Worm (Caenorhabditis elegans) whole organism, L2 larva: Measurements from ENCODE around the gene F59C12.4.

Experiments used
- C34F6.9 ChIP-seq: fragments of 150-350 bp; optimal IDR thresholded peaks from 2 replicates; lab custom pipeline; 2014; ENCODE audit warnings: missing biosample characterization, missing genetic modification characterization
- F13H6.1 ChIP-seq: sonication (generic microtip); optimal IDR thresholded peaks from 2 replicates; lab custom pipeline; 2016; ENCODE audit warnings: missing genetic modification characterization, missing compliant biosample characterization
- R02D3.7 ChIP-seq: fragments of 150-350 bp; optimal IDR thresholded peaks from 2 replicates; lab custom pipeline; 2014; ENCODE audit warnings: missing biosample characterization, missing genetic modification characterization
- Y55F3AM.14 ChIP-seq: fragments of 200-800 bp; sonication (Bioruptor generic); optimal IDR thresholded peaks from 2 replicates; lab custom pipeline; 2018; ENCODE audit warnings: mild to moderate bottlenecking, missing genetic modification characterization, missing compliant biosample characterization
- ZK546.5 ChIP-seq: sonication (generic microtip); optimal IDR thresholded peaks from 2 replicates; lab custom pipeline; 2017; ENCODE audit warnings: missing biosample characterization, missing genetic modification characterization
- aly-2 ChIP-seq: fragments of 150-350 bp; optimal IDR thresholded peaks from 2 replicates; lab custom pipeline; 2014; ENCODE audit warnings: missing biosample characterization, missing genetic modification characterization
- ama-1 ChIP-seq: fragments of 150-350 bp; optimal IDR thresholded peaks from 2 replicates; lab custom pipeline; 2018; ENCODE audit warnings: inconsistent platforms
- blmp-1 ChIP-seq: sonication (generic microtip); optimal IDR thresholded peaks from 2 replicates; lab custom pipeline; 2017; ENCODE audit warnings: missing genetic modification characterization, mild to moderate bottlenecking, missing compliant biosample characterization, antibody characterized with exemption, moderate library complexity; ENCODE audit not compliant: insufficient read depth
- ceh-16 ChIP-seq: fragments of 150-350 bp; optimal IDR thresholded peaks from 2 replicates; lab custom pipeline; 2014; ENCODE audit warnings: missing biosample characterization, missing genetic modification characterization
- ceh-82 ChIP-seq: fragments of 150-350 bp; optimal IDR thresholded peaks from 2 replicates; lab custom pipeline; 2014; ENCODE audit warnings: missing biosample characterization, missing genetic modification characterization
- crh-2 ChIP-seq: sonication (generic microtip); optimal IDR thresholded peaks from 2 replicates; lab custom pipeline; 2017; ENCODE audit warnings: missing biosample characterization, missing genetic modification characterization
- egl-27 ChIP-seq: sonication (generic microtip); optimal IDR thresholded peaks from 3 replicates; lab custom pipeline; 2017; ENCODE audit warnings: missing biosample characterization, missing genetic modification reagents, missing genetic modification characterization
- elt-1 ChIP-seq: fragments of 150-350 bp; optimal IDR thresholded peaks from 2 replicates; lab custom pipeline; 2014; ENCODE audit warnings: missing biosample characterization, missing genetic modification characterization
- fos-1 ChIP-seq: fragments of 150-350 bp; optimal IDR thresholded peaks from 2 replicates; lab custom pipeline; 2014; ENCODE audit warnings: missing biosample characterization, missing genetic modification characterization
- lin-11 ChIP-seq: fragments of 150-350 bp; sonication (generic microtip); optimal IDR thresholded peaks from 2 replicates; lab custom pipeline; 2014; ENCODE audit warnings: missing biosample characterization, missing genetic modification characterization, inconsistent platforms, mixed read lengths
- lin-13 ChIP-seq: fragments of 150-350 bp; optimal IDR thresholded peaks from 2 replicates; lab custom pipeline; 2014; ENCODE audit warnings: missing biosample characterization, missing genetic modification reagents, missing genetic modification characterization
- lsy-2 ChIP-seq, 2 experiments: fragments of 150-350 bp in 1 of 2; sonication (generic microtip) in 1 of 2; optimal IDR thresholded peaks; 2 replicates each; lab custom pipeline; 2014 to 2017; ENCODE audit warnings: missing biosample characterization in 2 of 2, missing genetic modification characterization in 2 of 2
- mbf-1 ChIP-seq: sonication (generic microtip); optimal IDR thresholded peaks from 2 replicates; lab custom pipeline; 2017; ENCODE audit warnings: missing biosample characterization, missing genetic modification characterization
- nhr-10 ChIP-seq: sonication (generic microtip); optimal IDR thresholded peaks from 2 replicates; lab custom pipeline; 2017; ENCODE audit warnings: missing biosample characterization, missing genetic modification characterization
- nhr-12 ChIP-seq: fragments of 150-350 bp; optimal IDR thresholded peaks from 2 replicates; lab custom pipeline; 2014; ENCODE audit warnings: missing biosample characterization, missing genetic modification characterization
- nhr-21 ChIP-seq: fragments of 150-350 bp; optimal IDR thresholded peaks from 2 replicates; lab custom pipeline; 2014; ENCODE audit warnings: missing biosample characterization, missing genetic modification characterization
- nhr-23 ChIP-seq: fragments of 150-350 bp; optimal IDR thresholded peaks from 2 replicates; lab custom pipeline; 2014; ENCODE audit warnings: missing biosample characterization, missing genetic modification reagents, missing genetic modification characterization
- nhr-237 ChIP-seq: fragments of 150-350 bp; optimal IDR thresholded peaks from 2 replicates; lab custom pipeline; 2014; ENCODE audit warnings: missing biosample characterization, missing genetic modification characterization
- nhr-25 ChIP-seq: fragments of 150-350 bp; sonication (generic microtip); optimal IDR thresholded peaks from 3 replicates; lab custom pipeline; 2014; ENCODE audit warnings: missing biosample characterization, missing genetic modification characterization
- nhr-6 ChIP-seq: fragments of 150-350 bp; optimal IDR thresholded peaks from 2 replicates; lab custom pipeline; 2014; ENCODE audit warnings: missing biosample characterization, missing genetic modification characterization
- nhr-77 ChIP-seq: fragments of 150-350 bp; optimal IDR thresholded peaks from 2 replicates; lab custom pipeline; 2014; ENCODE audit warnings: missing biosample characterization, missing genetic modification characterization
- sem-4 ChIP-seq: fragments of 150-350 bp; optimal IDR thresholded peaks from 2 replicates; lab custom pipeline; 2014; ENCODE audit warnings: missing biosample characterization, missing genetic modification reagents, missing genetic modification characterization
- skn-1 ChIP-seq: sonication (generic microtip); optimal IDR thresholded peaks from 2 replicates; lab custom pipeline; 2017; ENCODE audit warnings: missing biosample characterization, missing genetic modification characterization
- sma-9 ChIP-seq, 2 experiments: fragments of 150-350 bp in 1 of 2; sonication (generic microtip) in 1 of 2; optimal IDR thresholded peaks; 2 replicates each; lab custom pipeline; 2014 to 2016; ENCODE audit warnings: missing genetic modification characterization in 2 of 2, mild to moderate bottlenecking in 1 of 2, missing biosample characterization in 1 of 2, missing compliant biosample characterization in 1 of 2, missing genetic modification reagents in 1 of 2, moderate library complexity in 1 of 2
- snpc-4 ChIP-seq: fragments of 150-350 bp; optimal IDR thresholded peaks from 2 replicates; lab custom pipeline; 2014; ENCODE audit warnings: missing biosample characterization, missing genetic modification characterization
- unc-39 ChIP-seq: fragments of 150-350 bp; optimal IDR thresholded peaks from 2 replicates; lab custom pipeline; 2014; ENCODE audit warnings: missing biosample characterization, missing genetic modification characterization
- unc-55 ChIP-seq: fragments of 150-350 bp; sonication (generic microtip); optimal IDR thresholded peaks from 3 replicates; lab custom pipeline; 2014; ENCODE audit warnings: missing biosample characterization, missing genetic modification reagents, missing genetic modification characterization
- unc-62 ChIP-seq: fragments of 150-350 bp; optimal IDR thresholded peaks from 2 replicates; lab custom pipeline; 2014; ENCODE audit warnings: missing biosample characterization, missing genetic modification reagents, missing genetic modification characterization
- ztf-4 ChIP-seq: fragments of 150-350 bp; optimal IDR thresholded peaks from 2 replicates; lab custom pipeline; 2014; ENCODE audit warnings: missing biosample characterization, missing genetic modification characterization

F59C12.4 gene

DNA sequence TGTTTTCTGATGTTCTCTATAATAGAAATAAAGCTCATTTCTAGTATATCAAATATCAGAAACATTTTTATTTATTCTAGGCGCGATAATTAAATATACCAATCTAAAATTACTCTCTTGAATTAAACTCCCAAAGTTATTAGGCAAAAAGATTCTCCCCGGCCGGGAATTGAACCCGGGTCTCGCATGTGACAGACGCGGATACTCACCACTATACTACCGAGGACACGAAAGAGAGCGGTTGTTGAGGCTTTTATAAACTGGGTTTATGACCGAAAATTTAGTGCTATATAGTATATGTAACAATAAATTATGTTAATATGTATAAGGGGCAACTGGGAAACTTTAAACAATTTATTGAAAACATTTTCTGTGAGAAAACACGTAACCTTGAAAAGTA, 2.1 kb upstream of the F59C12.4 start (continued):
- TF ChIP-seq Y55F3AM.14 (GFP tag; lab: Kevin White, UChicago) (no peak), ZK546.5 (no peak), nhr-21 (tag; lab: Kevin White, UChicago) (peak; percentile 64), nhr-10 (tag; lab: Kevin White, UChicago) (no peak), mbf-1 (tag; lab: Kevin White, UChicago) (no peak), sem-4 (tag; lab: Kevin White, UChicago) (no peak), ceh-16 (tag; lab: Kevin White, UChicago) (no peak), snpc-4 (no peak), crh-2 (peak; percentile 48), sma-9 (GFP tag; optimal IDR thresholded peaks at IDR 0.05; lab: Kevin White, UChicago) (peak; percentile 58), sma-9 (tag; optimal IDR thresholded peaks at IDR 0.05; lab: Kevin White, UChicago) (no peak), unc-62 (no peak), blmp-1 (no peak), aly-2 (no peak), unc-39 (tag; lab: Kevin White, UChicago) (no peak), lin-13 (GFP tag; lab: Kevin White, UChicago) (peak; percentile 68), nhr-12 (peak; percentile 26)

DNA sequence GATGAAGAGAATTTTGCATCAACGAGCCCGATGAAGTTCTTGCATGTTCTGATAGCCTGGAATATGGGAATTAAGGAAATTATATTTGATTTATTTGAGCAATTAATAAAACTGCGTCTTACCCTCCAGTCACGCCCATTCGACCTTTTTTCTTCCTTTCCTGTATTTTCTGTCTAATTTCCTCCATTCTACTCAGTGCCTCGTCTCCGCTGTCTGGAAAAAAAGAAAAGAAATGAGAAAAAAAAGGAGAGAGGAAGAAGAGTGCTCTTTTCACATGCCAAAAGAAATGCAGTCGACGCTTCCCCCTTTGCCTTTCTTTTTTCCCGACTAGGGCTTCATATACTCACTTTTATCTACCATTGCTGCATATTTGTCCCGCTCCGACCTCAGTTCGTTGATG, 1.7 kb upstream of the F59C12.4 start:
- TF ChIP-seq ama-1 (lab: Kevin White, UChicago) = no peak
- TF ChIP-seq nhr-10 (tag; lab: Kevin White, UChicago) = no peak
- TF ChIP-seq blmp-1 = no peak
- no peak for TF ChIP-seq ztf-4 (tag; lab: Kevin White, UChicago)
- TF ChIP-seq aly-2 = no peak
- no peak for TF ChIP-seq F13H6.1 (tag; lab: Kevin White, UChicago)
- no peak for TF ChIP-seq ceh-82 (tag; lab: Kevin White, UChicago)
- TF ChIP-seq nhr-6 (tag; lab: Kevin White, UChicago) = no peak
- TF ChIP-seq nhr-237 (tag; lab: Kevin White, UChicago) = no peak
- no peak for TF ChIP-seq C34F6.9 (tag; lab: Kevin White, UChicago)
- no peak for TF ChIP-seq elt-1
- TF ChIP-seq lsy-2 (tag; optimal IDR thresholded peaks at IDR 0.05; lab: Kevin White, UChicago) = no peak
- TF ChIP-seq lin-11 (tag; lab: Kevin White, UChicago) = no peak
- TF ChIP-seq mbf-1 (tag; lab: Kevin White, UChicago) = no peak
- no peak for TF ChIP-seq ZK546.5
- no peak for TF ChIP-seq unc-55 (GFP tag; lab: Kevin White, UChicago)
- no peak for TF ChIP-seq unc-39 (tag; lab: Kevin White, UChicago)

DNA sequence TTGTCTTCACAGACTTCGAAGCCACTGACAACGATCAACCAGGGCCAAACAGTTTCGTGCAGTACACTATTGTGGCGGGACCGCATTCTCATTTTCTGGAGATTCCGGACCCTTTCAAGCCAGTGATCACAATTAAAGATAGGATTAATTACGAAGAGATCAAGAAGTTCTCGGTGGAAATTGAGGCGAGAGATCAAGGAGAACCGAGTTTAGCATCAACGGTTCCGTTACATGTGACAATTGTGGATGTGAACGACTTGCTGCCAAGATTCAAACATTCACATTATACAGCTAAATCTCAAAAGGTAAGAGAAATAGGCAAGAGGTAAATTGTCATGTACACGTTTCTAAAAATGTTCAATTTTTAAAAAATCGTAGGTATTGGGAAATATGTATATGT, 4.6 kb downstream of the F59C12.4 start:
- no peak for TF ChIP-seq unc-39 (tag; lab: Kevin White, UChicago)

DNA sequence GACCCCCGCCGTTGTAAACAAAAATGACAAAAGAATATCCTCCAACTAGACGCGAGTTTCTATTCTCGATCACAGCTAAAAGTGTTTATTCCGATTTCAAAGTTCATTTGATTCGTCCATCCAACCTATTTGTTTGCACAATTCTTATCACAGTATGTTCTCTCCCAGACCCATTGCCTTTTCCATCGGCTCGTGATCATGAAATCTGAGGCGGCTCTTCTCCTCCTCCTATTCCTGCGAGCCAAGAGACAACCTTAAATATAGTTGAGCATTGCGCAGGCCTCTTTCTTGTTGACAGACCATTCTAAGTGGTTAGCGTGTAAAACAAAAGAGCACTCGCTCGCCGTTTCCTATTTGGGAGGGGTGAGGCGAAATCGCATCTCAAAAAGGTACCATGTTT, 5.5 kb downstream of the F59C12.4 start:
- TF ChIP-seq crh-2 (no peak), snpc-4 (no peak), mbf-1 (tag; lab: Kevin White, UChicago) (no peak)

- TF ChIP-seq nhr-6 (tag; lab: Kevin White, UChicago) (no peak), elt-1 (no peak), ceh-82 (tag; lab: Kevin White, UChicago) (no peak), R02D3.7 (tag; lab: Kevin White, UChicago) (no peak), egl-27 (tag; lab: Kevin White, UChicago) (no peak), sem-4 (tag; lab: Kevin White, UChicago) (no peak), skn-1 (tag; lab: Kevin White, UChicago) (no peak)
These were observed 6.7 kb downstream of the F59C12.4 start for ce11 chrX:16595522-16596282.

DNA sequence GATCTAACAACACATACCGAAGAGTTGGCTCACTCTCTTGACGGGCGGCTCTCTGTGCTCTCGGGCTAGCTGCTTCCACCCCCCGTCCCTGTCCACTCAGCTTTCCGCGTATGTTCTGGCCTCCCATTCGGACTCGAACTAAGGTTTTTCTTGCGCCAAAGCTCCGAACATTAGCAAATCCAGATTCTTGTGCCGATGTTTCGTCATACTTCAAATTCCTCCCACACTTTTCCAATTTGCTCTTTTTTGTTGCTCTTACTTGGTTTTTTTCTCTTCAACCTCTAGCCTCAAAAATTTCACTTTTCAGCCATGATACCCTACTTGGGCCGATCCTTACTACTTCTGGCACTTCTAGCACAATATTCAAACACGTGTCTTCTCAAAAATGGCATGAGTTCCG, 7.5 kb downstream of the F59C12.4 start, which contains the start of gene cdh-9:
Gene cdh-9 (plus strand): TSS at position 301 of the 400 bp plus-strand sequence.
- TF ChIP-seq nhr-25 (tag; lab: Kevin White, UChicago) (no peak), crh-2 (no peak), fos-1 (no peak), nhr-21 (tag; lab: Kevin White, UChicago) (no peak), nhr-23 (tag; lab: Kevin White, UChicago) (no peak), nhr-77 (no peak)
